Fruit fly (Drosophila melanogaster): Measurements from ENCODE around the gene NijC.

DNA sequence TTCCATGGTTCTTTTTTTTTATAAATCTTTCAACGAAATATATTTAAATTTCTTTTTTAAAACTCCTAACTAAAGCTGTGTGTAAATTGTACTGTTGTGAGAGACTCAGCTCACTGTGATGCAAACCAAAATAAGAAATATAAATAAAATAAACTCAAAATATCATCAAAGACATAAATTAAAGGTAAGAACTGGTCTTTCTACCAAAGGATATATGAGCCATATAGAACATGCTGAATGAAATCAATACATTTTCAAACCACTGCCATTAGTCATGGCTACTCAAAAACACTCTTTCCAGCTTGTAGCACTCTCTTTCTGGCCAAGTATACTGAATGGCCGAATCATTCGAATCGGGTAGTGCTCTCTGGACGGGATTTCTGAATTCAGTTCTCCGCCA lies at the start of gene NijC, which contains the start of gene CG14391:
- TF ChIP-seq CG16779 (tag; optimal IDR thresholded peaks at IDR 0.05) = no peak
- TF ChIP-seq CG6854 (GFP tag; optimal IDR thresholded peaks at IDR 0.05) = no peak
- TF ChIP-seq Hr39 (GFP tag; optimal IDR thresholded peaks at IDR 0.05) = no peak
- no peak for TF ChIP-seq Met (GFP tag; optimal IDR thresholded peaks at IDR 0.05)
- TF ChIP-seq CG8632 (GFP tag; optimal IDR thresholded peaks at IDR 0.05) = no peak
- TF ChIP-seq CG6276 (GFP tag; optimal IDR thresholded peaks at IDR 0.05) = no peak
- TF ChIP-seq lz (GFP tag; optimal IDR thresholded peaks at IDR 0.05) = no peak
- no peak for TF ChIP-seq CG15336 (GFP tag; IDR thresholded peaks at IDR 0.05)
- no peak for TF ChIP-seq CG11762 (GFP tag; optimal IDR thresholded peaks at IDR 0.05; ENCODE audit: insufficient read depth)
- TF ChIP-seq CG4318 (GFP tag; optimal IDR thresholded peaks at IDR 0.05) = no peak
- TF ChIP-seq Sox14 (GFP tag; optimal IDR thresholded peaks at IDR 0.05) = no peak
- no peak for TF ChIP-seq CG6808 (GFP tag; optimal IDR thresholded peaks at IDR 0.05)
- no peak for TF ChIP-seq CG11294 (GFP tag; IDR thresholded peaks at IDR 0.05)

Data from whole organism, prepupa.